Fruit fly (Drosophila melanogaster) whole organism, wandering third instar larva: ENCODE measurements around the gene CG3604.

Experiments used
- Abd-B ChIP-seq: fragments of >200 bp; optimal IDR thresholded peaks from 2 replicates; lab custom pipeline; 2017; ENCODE audit warnings: missing biosample characterization, missing genetic modification characterization
- Hr78 ChIP-seq: fragments of >200 bp; optimal IDR thresholded peaks from 2 replicates; lab custom pipeline; 2017; ENCODE audit warnings: missing biosample characterization, missing genetic modification characterization
- OdsH ChIP-seq: fragments of 200-800 bp; sonication (Bioruptor generic); optimal IDR thresholded peaks from 2 replicates; lab custom pipeline; 2016; ENCODE audit warnings: missing biosample characterization, mild to moderate bottlenecking, missing genetic modification characterization
- psq ChIP-seq: fragments of 200-800 bp; sonication (Bioruptor generic); optimal IDR thresholded peaks from 3 replicates; lab custom pipeline; 2017; ENCODE audit warnings: missing biosample characterization, mild to moderate bottlenecking, missing genetic modification characterization, moderate library complexity
- usp ChIP-seq: fragments of >200 bp; optimal IDR thresholded peaks from 2 replicates; lab custom pipeline; 2017; ENCODE audit warnings: missing biosample characterization, missing genetic modification characterization

dm6 chr2L:3713545-3714156, 16.0 kb upstream of the CG3604 start:
- TF ChIP-seq psq (GFP tag; lab: Kevin White, UChicago) = no peak
- TF ChIP-seq usp (GFP tag; lab: Kevin White, UChicago) = no peak
- TF ChIP-seq Abd-B (GFP tag; lab: Kevin White, UChicago) = no peak
- no peak for TF ChIP-seq OdsH
- no peak for TF ChIP-seq Hr78 (GFP tag; lab: Kevin White, UChicago)
